Worm (Caenorhabditis elegans): ENCODE measurements around the gene T25B6.3.

- TF ChIP-seq pha-4 (tag; optimal IDR thresholded peaks at IDR 0.05) (no peak), nhr-11 (tag; optimal IDR thresholded peaks at IDR 0.05) (no peak), elt-2 (tag; optimal IDR thresholded peaks at IDR 0.05) (no peak), hlh-30 (tag; optimal IDR thresholded peaks at IDR 0.05; ENCODE audit: insufficient read depth) (no peak), C38D4.7 (GFP tag; optimal IDR thresholded peaks at IDR 0.05) (no peak), sox-4 (tag; optimal IDR thresholded peaks at IDR 0.05) (no peak), odd-2 (tag; optimal IDR thresholded peaks at IDR 0.05) (no peak), nfya-1 (tag; optimal IDR thresholded peaks at IDR 0.05) (no peak)
Measured at ce11 chrX:9069070-9069469, 41.7 kb downstream of the T25B6.3 start.
